Fruit fly (Drosophila melanogaster): ENCODE measurements around the gene ssh.

ssh gene

DNA sequence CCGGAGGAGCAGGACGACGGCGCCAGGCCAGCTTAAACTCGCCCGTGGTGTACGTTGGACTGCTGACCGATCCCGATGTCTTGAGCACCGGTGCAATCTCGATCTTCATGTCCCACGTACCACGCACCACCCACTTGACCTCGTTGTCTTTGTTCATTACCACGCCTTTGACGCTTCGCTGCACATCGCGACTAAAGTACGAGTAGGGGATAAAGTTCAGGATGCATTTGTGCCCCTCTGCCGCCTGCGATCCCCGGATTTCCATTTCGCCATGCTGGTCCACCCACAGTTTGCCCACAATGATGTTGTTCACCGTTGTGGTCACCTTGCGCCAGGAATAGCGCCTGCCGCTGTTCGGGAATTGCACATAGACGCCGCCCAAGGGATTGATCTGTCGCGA lies 9.0 kb downstream of the ssh start:
- TF ChIP-seq CG17801 (GFP tag; optimal IDR thresholded peaks at IDR 0.05; ENCODE audit: partially characterized antibody): no peak

DNA sequence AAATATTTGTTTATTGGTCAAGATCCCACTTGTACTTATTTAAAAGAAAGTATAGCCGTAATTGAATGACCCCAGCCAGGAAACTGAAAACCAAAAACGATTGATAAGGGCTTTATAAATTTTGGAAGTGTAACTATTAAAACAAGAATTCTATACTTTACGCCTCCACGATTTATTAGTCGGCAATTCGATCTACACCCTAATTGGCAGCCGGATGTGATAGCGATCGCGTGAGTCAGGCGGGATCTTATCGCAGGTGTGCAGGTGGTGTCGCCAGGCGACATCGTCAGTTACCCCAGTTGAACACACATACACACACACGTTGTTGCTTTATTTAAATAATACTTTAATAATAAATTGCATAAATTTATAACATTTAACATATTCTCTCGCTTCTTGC lies 10.2 kb downstream of the ssh start:
- TF ChIP-seq CG17801 (GFP tag; optimal IDR thresholded peaks at IDR 0.05; ENCODE audit: partially characterized antibody): no peak

DNA sequence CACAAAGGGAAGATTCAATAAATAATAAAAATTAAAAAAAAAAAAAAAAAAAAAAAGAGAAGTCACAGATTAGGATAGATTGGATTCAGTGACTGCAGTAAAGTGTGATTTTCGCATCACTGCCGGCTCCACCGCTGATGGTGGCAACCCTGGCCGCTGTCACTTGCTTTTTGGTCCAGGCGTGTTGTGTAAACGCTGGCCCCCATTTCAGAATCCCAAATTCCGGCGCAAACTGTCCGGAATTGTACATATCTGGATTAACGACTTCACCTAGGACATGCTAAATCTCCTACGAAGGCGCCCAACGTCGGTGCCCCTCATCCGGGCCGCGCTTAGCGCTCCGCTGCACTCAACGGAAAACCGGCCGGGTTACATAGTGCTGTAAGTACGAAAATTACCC lies 12.9 kb downstream of the ssh start, which contains the start of gene CG11771:
Gene CG11771 (plus strand): TSS at position 155 of the 400 bp plus-strand sequence.
- TF ChIP-seq CG17801 (GFP tag; optimal IDR thresholded peaks at IDR 0.05; ENCODE audit: partially characterized antibody): no peak

DNA sequence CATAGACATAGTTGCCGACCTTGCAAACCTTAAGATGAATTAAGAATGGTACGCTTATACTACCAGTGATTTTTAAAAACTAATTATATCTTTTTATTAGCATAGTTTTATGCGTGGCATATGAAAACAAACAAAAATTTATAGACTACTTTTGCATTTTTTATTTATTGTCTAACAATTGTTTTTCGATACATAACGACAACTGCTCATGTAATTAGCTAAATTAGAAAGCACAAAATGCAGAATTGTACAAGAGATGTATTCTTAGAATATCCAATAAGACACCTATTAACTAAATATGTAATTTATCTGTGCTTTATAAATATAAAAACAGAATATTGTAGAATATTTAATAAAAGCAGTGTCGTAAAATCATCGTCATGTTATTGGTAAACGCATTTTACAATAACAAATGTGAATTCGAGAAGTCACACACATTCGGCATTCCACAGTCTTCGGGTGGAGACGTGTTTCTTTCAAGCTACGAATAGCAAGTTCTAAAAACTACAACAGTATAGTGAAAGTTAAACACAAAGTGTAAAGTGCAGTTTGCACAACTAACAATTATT lies 17.9 kb downstream of the ssh start:
- TF ChIP-seq CG17801 (GFP tag; optimal IDR thresholded peaks at IDR 0.05; ENCODE audit: partially characterized antibody): no peak

DNA sequence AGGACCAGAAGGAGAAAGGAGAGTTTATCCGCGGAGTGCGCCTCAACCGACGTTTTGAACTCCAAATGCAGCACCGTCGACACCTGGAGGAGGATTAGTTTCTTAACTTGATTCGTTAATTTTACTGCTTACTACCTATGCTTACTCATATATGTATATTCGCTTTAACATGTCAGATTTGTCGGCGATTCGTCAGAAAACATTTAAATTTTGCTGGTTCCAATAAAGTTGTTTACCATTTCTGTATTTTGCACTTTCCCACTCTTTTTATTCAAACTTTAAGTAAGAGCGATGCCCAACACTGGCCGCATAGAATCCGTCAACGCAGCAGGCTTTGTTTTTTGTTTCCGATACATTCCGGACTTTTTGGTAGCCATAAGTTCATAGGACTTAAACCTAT lies 19.8 kb downstream of the ssh start, which contains the start of gene Trf4-2:
Gene Trf4-2 (plus strand): TSS at position 301 of the 400 bp plus-strand sequence.
- TF ChIP-seq CG17801 (GFP tag; optimal IDR thresholded peaks at IDR 0.05; ENCODE audit: partially characterized antibody): no peak

DNA sequence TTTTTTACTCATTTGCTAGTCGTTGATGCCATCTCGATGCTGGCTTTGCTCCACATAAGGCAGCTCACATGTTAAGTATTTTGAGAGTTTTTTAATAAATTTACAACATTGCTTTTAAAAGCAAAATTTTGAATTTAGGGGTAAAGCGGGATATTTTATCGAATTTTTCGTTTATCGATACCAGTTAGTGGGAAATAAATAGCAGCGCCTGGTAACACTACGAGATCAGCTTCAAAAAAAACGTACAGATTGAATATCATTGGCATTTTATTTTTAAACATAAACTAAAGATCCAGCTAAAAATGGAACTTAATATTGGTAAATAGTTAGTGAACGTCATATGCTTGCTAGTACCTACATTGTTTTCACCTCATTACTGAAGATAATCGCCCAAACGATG lies 22.5 kb downstream of the ssh start, which contains the start of gene Mink:
Gene Mink (plus strand): TSS at position 204 of the 400 bp plus-strand sequence.
- no peak for TF ChIP-seq CG17801 (GFP tag; optimal IDR thresholded peaks at IDR 0.05; ENCODE audit: partially characterized antibody)

DNA sequence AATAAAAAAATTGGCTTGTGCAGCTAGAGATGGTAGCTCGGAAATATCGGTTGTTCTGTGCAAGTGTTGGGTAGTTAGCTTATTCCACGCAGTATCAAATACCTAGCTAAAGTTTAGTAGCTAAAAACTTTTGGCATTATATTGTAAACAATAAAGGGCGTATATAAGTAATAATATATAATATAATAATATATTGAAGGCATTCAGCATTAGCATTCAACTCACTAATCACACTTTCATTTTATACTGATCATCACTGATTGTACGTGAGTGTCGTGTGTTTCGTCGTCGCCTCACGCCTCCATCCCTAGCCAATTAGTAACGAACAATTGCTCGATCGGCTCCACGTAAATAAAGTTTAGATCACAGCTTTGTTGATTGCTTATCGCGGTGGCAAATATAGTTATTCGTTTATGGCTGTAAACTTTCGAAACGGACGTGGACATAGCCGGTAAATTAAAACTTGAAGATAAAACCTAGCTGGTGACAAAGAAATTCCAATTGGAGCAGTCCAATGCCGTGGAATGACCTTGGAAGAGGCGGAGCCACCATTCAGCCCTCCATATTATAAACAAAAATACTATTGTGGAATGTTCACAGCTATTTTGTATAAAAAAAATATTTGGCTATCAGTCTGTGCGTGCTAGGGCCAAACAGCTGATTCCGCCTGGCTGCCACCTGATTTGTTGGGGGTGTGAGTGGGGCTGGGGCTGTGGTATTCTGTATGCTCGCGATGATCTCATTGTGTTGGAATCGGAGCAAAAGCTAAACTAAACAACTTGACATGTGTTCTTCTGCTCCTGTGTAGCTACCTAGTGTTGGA lies 26.7 kb downstream of the ssh start, which contains the start of the genes PIG-S, sud1 and CG11168:
Gene PIG-S (minus strand): TSS at position 51 of the 823 bp plus-strand sequence.
Gene sud1 (minus strand): TSS at position 51 of the 823 bp plus-strand sequence.
Gene CG11168 (plus strand): TSS at position 293 of the 823 bp plus-strand sequence.
- TF ChIP-seq CG17801 (GFP tag; optimal IDR thresholded peaks at IDR 0.05; ENCODE audit: partially characterized antibody): peak; percentile 58

DNA sequence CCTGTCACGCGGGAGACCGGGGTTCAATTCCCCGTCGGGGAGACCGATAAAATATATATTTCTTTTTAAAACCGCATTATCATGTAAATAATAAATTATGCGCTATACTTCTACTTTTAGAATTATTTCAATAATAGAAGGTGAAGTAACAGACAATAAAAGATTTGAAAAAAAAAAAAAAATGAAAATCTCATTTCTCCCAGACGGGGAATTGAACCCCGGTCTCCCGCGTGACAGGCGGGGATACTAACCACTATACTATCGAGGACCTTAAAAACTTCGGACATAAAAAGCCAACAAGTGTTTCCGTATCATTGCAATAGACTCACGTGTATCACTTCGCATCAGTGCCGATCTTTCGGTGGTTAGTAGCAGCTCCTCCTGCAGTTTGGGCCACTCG lies 29.9 kb downstream of the ssh start:
- TF ChIP-seq CG17801 (GFP tag; optimal IDR thresholded peaks at IDR 0.05; ENCODE audit: partially characterized antibody): no peak

DNA sequence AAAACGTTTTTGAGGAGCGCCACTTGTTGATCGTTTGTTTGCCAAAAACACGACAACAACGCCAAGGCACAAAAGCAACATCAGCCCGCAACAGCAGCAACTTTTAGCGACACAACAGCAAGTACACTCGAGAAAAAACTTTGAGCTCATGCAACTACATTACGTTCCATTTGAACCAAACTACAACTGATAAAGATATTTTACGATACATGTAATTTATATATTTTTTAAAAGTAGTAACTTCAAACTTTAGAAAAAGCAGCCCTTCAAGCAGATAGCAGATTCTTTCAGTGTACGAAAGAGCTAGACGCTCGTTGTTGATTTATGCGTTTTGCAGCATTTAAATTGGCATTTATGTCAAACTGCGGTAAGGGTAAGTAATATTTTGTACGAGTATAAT lies 34.7 kb downstream of the ssh start:
- TF ChIP-seq CG17801 (GFP tag; optimal IDR thresholded peaks at IDR 0.05; ENCODE audit: partially characterized antibody): no peak

DNA sequence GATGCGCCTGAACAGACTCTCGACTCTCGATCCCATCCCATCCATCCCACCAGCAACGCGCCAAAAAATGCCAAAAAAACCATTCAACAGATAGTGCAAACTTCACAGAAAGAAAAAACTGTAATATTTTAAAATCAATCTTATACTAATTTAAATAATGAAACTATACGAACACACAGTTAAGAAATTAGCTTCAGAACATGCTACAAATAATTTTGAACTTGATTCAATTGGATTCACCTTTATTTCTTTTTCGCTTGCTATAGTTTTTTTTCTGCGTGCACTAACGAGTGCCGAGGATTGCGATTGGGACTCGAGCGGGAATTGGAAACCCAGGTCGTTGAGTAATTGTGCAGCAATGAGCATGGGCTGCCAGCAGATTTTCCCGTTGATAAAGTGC lies 36.7 kb downstream of the ssh start:
- no peak for TF ChIP-seq CG17801 (GFP tag; optimal IDR thresholded peaks at IDR 0.05; ENCODE audit: partially characterized antibody)

DNA sequence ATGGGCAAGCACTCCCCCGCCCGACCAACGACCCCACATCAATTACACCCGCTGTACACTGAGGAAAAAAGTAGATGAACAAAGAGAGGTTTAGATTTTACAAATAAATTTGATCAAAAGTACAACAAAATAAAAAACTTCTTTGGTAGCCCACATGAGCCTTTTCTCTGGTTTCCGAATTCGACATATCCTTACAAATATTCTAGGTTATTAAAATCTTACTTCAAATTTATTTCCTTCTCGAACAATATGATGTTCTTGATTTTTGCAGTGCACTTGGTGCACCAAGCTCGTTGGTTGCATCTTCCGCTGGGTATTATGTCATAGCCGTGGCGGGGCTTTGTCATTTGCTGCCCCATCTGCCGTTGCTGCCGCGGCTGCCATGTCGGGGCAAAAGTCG lies 38.1 kb downstream of the ssh start:
- TF ChIP-seq CG17801 (GFP tag; optimal IDR thresholded peaks at IDR 0.05; ENCODE audit: partially characterized antibody): no peak

DNA sequence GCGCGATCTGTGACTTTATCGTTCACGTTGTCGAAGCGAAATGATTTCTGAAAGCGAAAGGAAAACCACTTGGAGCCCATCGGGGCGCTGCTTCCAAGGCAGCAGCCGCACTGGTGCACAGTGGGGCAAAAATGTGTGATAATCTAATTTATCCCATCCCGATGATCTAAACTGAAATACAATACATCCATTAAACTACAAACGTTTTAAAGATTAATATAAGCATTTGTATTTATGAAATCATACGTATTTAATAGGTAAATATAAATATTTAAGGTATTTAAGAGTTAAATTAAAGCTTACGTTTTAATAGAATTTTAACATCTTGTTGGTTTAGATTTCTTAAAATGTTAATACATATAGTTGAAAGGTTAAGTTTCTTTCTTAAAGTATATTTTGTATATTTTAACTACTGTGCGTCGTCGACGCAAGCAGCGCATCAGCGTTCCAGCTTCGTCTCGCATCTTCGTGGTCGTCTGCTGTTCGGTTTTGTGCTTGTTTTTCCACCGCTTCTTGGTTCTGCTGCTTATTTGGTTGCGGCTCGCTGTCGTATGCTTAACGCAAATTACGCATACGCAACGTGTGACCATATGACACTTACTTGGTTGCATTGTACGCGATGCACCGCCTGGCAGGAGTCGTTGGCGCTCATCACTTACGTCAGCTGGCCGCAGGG lies 38.7 kb downstream of the ssh start, which contains the start of gene CG13643:
Gene CG13643 (minus strand): TSS at position 46 of the 676 bp plus-strand sequence.
- TF ChIP-seq CG17801 (GFP tag; optimal IDR thresholded peaks at IDR 0.05; ENCODE audit: partially characterized antibody): no peak

DNA sequence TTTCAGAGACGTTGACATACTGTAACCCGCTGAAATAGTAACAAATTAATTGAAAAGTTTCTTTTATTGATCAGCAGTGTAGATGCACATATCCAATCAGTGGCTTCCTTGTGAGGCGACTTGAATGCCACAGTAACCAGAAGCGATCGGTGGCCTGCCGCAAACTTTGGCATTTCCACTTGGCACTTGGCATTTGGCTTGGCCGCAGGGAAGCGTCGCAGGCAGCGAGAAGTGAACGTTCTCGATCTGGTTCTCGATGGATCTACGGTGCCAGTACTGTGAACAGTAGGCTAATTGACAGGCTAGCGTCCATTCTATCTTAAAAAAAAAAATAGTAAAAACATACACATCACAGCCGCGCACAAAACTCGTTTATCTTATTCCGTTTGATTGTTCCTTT lies 43.9 kb downstream of the ssh start, which contains the start of gene CG10845:
Gene CG10845 (plus strand): TSS at position 301 of the 400 bp plus-strand sequence.
- no peak for TF ChIP-seq CG17801 (GFP tag; optimal IDR thresholded peaks at IDR 0.05; ENCODE audit: partially characterized antibody)

DNA sequence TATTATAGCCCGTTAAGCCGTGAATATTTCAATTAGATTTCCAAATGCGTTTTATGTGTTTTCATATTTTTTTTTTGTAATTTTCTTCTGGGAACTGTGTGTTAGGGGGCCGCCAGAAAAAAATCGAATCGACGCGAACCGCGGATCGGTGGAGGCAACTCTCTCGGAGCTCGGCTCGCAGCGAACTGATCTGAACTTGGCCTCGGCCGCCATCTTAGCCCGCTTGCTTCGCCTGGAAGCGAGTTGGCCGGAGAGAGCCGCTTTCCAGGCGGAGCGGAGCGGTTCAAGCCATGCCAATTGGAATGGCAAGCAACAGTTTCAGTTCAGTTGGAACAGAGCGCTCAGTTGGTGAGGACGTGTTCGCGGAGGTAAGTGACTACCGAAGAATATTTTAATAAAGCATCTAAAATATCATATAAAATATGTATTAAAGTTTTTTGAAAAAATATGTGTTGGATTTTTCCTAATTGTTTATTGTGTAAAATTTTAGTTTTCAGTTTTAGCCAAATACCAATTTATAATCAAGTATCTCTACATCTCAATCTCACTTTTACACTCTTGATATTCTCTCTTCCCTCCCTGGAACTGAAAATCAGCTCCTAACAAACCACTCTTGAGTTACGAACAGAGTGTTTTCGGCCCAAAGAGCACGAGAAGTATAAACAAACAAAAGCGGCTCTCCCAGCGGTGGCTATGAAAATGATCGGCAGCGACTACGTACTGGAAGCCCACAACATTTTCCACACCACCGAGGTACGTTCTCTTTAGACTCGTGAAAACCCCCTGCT lies 50.1 kb downstream of the ssh start, which contains the start of the genes CG31121 and CG11069:
Gene CG31121 (minus strand): TSS at position 187 of the 788 bp plus-strand sequence.
Gene CG11069 (plus strand): TSS at position 324 of the 788 bp plus-strand sequence.
- TF ChIP-seq CG17801 (GFP tag; optimal IDR thresholded peaks at IDR 0.05; ENCODE audit: partially characterized antibody): no peak

Data from ovary, adult (tissue).